Fruit fly (Drosophila melanogaster) whole organism, pupa: ENCODE measurements around the gene CG11626.

Experiments
- CG13204 ChIP-seq: fragments of 200-800 bp; sonication (Bioruptor generic); optimal IDR thresholded peaks from 2 replicates; lab custom pipeline; 2018; ENCODE audit warnings: missing biosample characterization, mild to moderate bottlenecking, missing genetic modification characterization, moderate library complexity
- CG14655 ChIP-seq: fragments of 200-800 bp; sonication (Bioruptor generic); optimal IDR thresholded peaks from 3 replicates; lab custom pipeline; 2017; ENCODE audit warnings: mild to moderate bottlenecking, missing biosample characterization, missing genetic modification reagents, missing genetic modification characterization
- CG15710 ChIP-seq: fragments of 200-800 bp; sonication (Bioruptor generic); optimal IDR thresholded peaks from 2 replicates; lab custom pipeline; 2018; ENCODE audit warnings: missing biosample characterization, mild to moderate bottlenecking, missing genetic modification characterization, moderate library complexity
- CG17806 ChIP-seq: fragments of 200-800 bp; sonication (Bioruptor generic); optimal IDR thresholded peaks from 2 replicates; lab custom pipeline; 2018; ENCODE audit warnings: missing biosample characterization, mild to moderate bottlenecking, missing genetic modification characterization, moderate library complexity
- CG34367 ChIP-seq: fragments of 200-800 bp; sonication (Bioruptor generic); optimal IDR thresholded peaks from 2 replicates; lab custom pipeline; 2018; ENCODE audit warnings: missing biosample characterization, mild to moderate bottlenecking, missing genetic modification characterization
- CG4496 ChIP-seq: fragments of 200-800 bp; sonication (Bioruptor generic); IDR thresholded peaks from 3 replicates; pipeline ENCODE4 v1.3.6; 2022; ENCODE audit warnings: missing biosample characterization, missing genetic modification characterization
- CG8301 ChIP-seq: fragments of 200-800 bp; sonication (Bioruptor generic); optimal IDR thresholded peaks from 2 replicates; lab custom pipeline; 2018; ENCODE audit warnings: missing biosample characterization, mild to moderate bottlenecking, missing genetic modification characterization
- EcR ChIP-seq: fragments of 200-800 bp; sonication (Bioruptor generic); optimal IDR thresholded peaks from 3 replicates; lab custom pipeline; 2019; ENCODE audit warnings: missing biosample characterization, missing genetic modification characterization, mild to moderate bottlenecking, moderate library complexity, missing genetic modification reagents
- gl ChIP-seq: fragments of 200-800 bp; sonication (Bioruptor generic); optimal IDR thresholded peaks from 2 replicates; lab custom pipeline; 2018; ENCODE audit warnings: missing biosample characterization, mild to moderate bottlenecking, missing genetic modification characterization

- TF ChIP-seq CG14655 (no peak), CG15710 (no peak), CG4496 (no peak), CG13204 (GFP tag; lab: Kevin White, UChicago) (no peak), EcR (GFP tag; lab: Kevin White, UChicago) (no peak), gl (no peak), CG17806 (tag; lab: Kevin White, UChicago) (no peak), CG34367 (tag; lab: Kevin White, UChicago) (no peak), CG8301 (tag; lab: Kevin White, UChicago) (no peak)
These were observed 38.0 kb upstream of the CG11626 start for dm6 chr3R:19370693-19371092.
